Worm (Caenorhabditis elegans) whole organism, L2 larva: Measurements from ENCODE around the gene glr-6.

ENCODE experiments used
- ZK546.5 ChIP-seq: sonication (generic microtip); optimal IDR thresholded peaks from 2 replicates; lab custom pipeline; 2017; ENCODE audit warnings: missing biosample characterization, missing genetic modification characterization
- elt-1 ChIP-seq: fragments of 150-350 bp; optimal IDR thresholded peaks from 2 replicates; lab custom pipeline; 2014; ENCODE audit warnings: missing biosample characterization, missing genetic modification characterization
- lin-13 ChIP-seq: fragments of 150-350 bp; optimal IDR thresholded peaks from 2 replicates; lab custom pipeline; 2014; ENCODE audit warnings: missing biosample characterization, missing genetic modification reagents, missing genetic modification characterization
- lin-39 ChIP-seq: fragments of 150-350 bp; optimal IDR thresholded peaks from 2 replicates; lab custom pipeline; 2014; ENCODE audit warnings: missing biosample characterization, missing genetic modification reagents, missing genetic modification characterization
- nhr-10 ChIP-seq: sonication (generic microtip); optimal IDR thresholded peaks from 2 replicates; lab custom pipeline; 2017; ENCODE audit warnings: missing biosample characterization, missing genetic modification characterization
- nhr-11 ChIP-seq: fragments of 150-350 bp; optimal IDR thresholded peaks from 2 replicates; lab custom pipeline; 2014; ENCODE audit warnings: missing biosample characterization, missing genetic modification characterization
- nhr-23 ChIP-seq: fragments of 150-350 bp; optimal IDR thresholded peaks from 2 replicates; lab custom pipeline; 2014; ENCODE audit warnings: missing biosample characterization, missing genetic modification reagents, missing genetic modification characterization
- nhr-237 ChIP-seq: fragments of 150-350 bp; optimal IDR thresholded peaks from 2 replicates; lab custom pipeline; 2014; ENCODE audit warnings: missing biosample characterization, missing genetic modification characterization
- nhr-77 ChIP-seq: fragments of 150-350 bp; optimal IDR thresholded peaks from 2 replicates; lab custom pipeline; 2014; ENCODE audit warnings: missing biosample characterization, missing genetic modification characterization
- ztf-4 ChIP-seq: fragments of 150-350 bp; optimal IDR thresholded peaks from 2 replicates; lab custom pipeline; 2014; ENCODE audit warnings: missing biosample characterization, missing genetic modification characterization

ce11 chrX:6863032-6863431 is 22.5 kb upstream of the glr-6 start, which contains the start of gene nep-4:
- no peak for TF ChIP-seq ztf-4 (tag; lab: Kevin White, UChicago)
- TF ChIP-seq nhr-11 (tag; lab: Kevin White, UChicago), result no peak
- no peak for TF ChIP-seq lin-39 (tag; lab: Kevin White, UChicago)
- TF ChIP-seq lin-13 (GFP tag; lab: Kevin White, UChicago), result no peak
- no peak for TF ChIP-seq nhr-23
- no peak for TF ChIP-seq ZK546.5 (tag; lab: Kevin White, UChicago)
- no peak for TF ChIP-seq nhr-10 (tag; lab: Kevin White, UChicago)
- TF ChIP-seq nhr-237 (tag; lab: Kevin White, UChicago), result no peak
- no peak for TF ChIP-seq elt-1 (tag; lab: Kevin White, UChicago)
- TF ChIP-seq nhr-77 (tag; lab: Kevin White, UChicago), result no peak
